Fruit fly (Drosophila melanogaster) whole organism, prepupa: ENCODE results near the gene CG13670.

Experiments
- Blimp-1 ChIP-seq: fragments of 200-800 bp; sonication (Bioruptor generic); optimal IDR thresholded peaks from 3 replicates; lab custom pipeline; 2017; ENCODE audit warnings: missing biosample characterization, missing genetic modification characterization, mild to moderate bottlenecking, moderate library complexity, missing genetic modification reagents
- CG10631 ChIP-seq: fragments of 200-800 bp; sonication (Bioruptor generic); optimal IDR thresholded peaks from 2 replicates; lab custom pipeline; 2016; ENCODE audit warnings: missing biosample characterization, missing genetic modification characterization
- CG10669 ChIP-seq: fragments of 200-800 bp; sonication (Bioruptor generic); optimal IDR thresholded peaks from 3 replicates; lab custom pipeline; 2018; ENCODE audit warnings: missing biosample characterization, mild to moderate bottlenecking, missing genetic modification characterization, moderate library complexity
- CG11294 ChIP-seq: fragments of 200-800 bp; sonication (Bioruptor generic); IDR thresholded peaks from 2 replicates; pipeline ENCODE4 v1.3.6; 2022; ENCODE audit warnings: missing biosample characterization, missing genetic modification characterization
- CG11762 ChIP-seq: fragments of 200-800 bp; sonication (Bioruptor generic); optimal IDR thresholded peaks from 3 replicates; lab custom pipeline; 2016; ENCODE audit warnings: missing biosample characterization, missing genetic modification characterization; ENCODE audit not compliant: insufficient read depth
- CG11902 ChIP-seq: fragments of 200-800 bp; sonication (Bioruptor generic); optimal IDR thresholded peaks from 3 replicates; lab custom pipeline; 2016; ENCODE audit warnings: missing biosample characterization, missing genetic modification characterization
- CG3032 ChIP-seq: fragments of 200-800 bp; optimal IDR thresholded peaks from 2 replicates; lab custom pipeline; 2019; ENCODE audit warnings: missing biosample characterization, mild to moderate bottlenecking, missing genetic modification characterization, moderate library complexity
- CG32006 ChIP-seq: fragments of 200-800 bp; sonication (Bioruptor generic); optimal IDR thresholded peaks from 3 replicates; lab custom pipeline; 2017; ENCODE audit warnings: missing biosample characterization, mild to moderate bottlenecking, missing genetic modification characterization
- CG34406 ChIP-seq: fragments of 200-800 bp; sonication (Bioruptor generic); optimal IDR thresholded peaks from 3 replicates; lab custom pipeline; 2016; ENCODE audit warnings: missing biosample characterization, missing genetic modification characterization
- CG3919 ChIP-seq: fragments of 200-800 bp; sonication (Bioruptor generic); optimal IDR thresholded peaks from 3 replicates; lab custom pipeline; 2016; ENCODE audit warnings: missing biosample characterization, missing genetic modification characterization
- CG4318 ChIP-seq: fragments of 200-800 bp; sonication (Bioruptor generic); optimal IDR thresholded peaks from 3 replicates; lab custom pipeline; 2017; ENCODE audit warnings: missing biosample characterization, mild to moderate bottlenecking, missing genetic modification characterization
- CG6163 ChIP-seq: fragments of 200-800 bp; sonication (Bioruptor generic); IDR thresholded peaks from 3 replicates; pipeline ENCODE4 v1.3.6; 2022; ENCODE audit warnings: missing biosample characterization, missing genetic modification characterization
- CG6276 ChIP-seq: fragments of 200-800 bp; sonication (Bioruptor generic); optimal IDR thresholded peaks from 2 replicates; lab custom pipeline; 2017; ENCODE audit warnings: missing biosample characterization, mild to moderate bottlenecking, missing genetic modification characterization
- CG6808 ChIP-seq: fragments of 200-800 bp; sonication (Bioruptor generic); optimal IDR thresholded peaks from 3 replicates; lab custom pipeline; 2017; ENCODE audit warnings: missing biosample characterization, missing genetic modification characterization, mild to moderate bottlenecking, moderate library complexity, missing genetic modification reagents
- CG6854 ChIP-seq: fragments of 200-800 bp; sonication (Bioruptor generic); optimal IDR thresholded peaks from 2 replicates; lab custom pipeline; 2017; ENCODE audit warnings: missing biosample characterization, mild to moderate bottlenecking, missing genetic modification characterization
- CG7368 ChIP-seq: fragments of 200-800 bp; sonication (Bioruptor generic); optimal IDR thresholded peaks from 3 replicates; lab custom pipeline; 2016; ENCODE audit warnings: missing biosample characterization, missing genetic modification characterization
- CG8119 ChIP-seq: fragments of 200-800 bp; sonication (Bioruptor generic); IDR thresholded peaks from 3 replicates; pipeline ENCODE4 v1.3.6; 2022; ENCODE audit warnings: missing biosample characterization, missing genetic modification characterization
- CG8319 ChIP-seq: fragments of 200-800 bp; sonication (Bioruptor generic); optimal IDR thresholded peaks from 3 replicates; lab custom pipeline; 2016; ENCODE audit warnings: missing biosample characterization, missing genetic modification characterization
- Eip78C ChIP-seq: fragments of 200-800 bp; sonication (Bioruptor generic); peaks from one replicate; lab custom pipeline; 2016; ENCODE audit warnings: missing biosample characterization, missing genetic modification characterization
- Eip93F ChIP-seq: fragments of 200-800 bp; sonication (Bioruptor generic); optimal IDR thresholded peaks from 2 replicates; lab custom pipeline; 2016; ENCODE audit warnings: missing biosample characterization, mild to moderate bottlenecking, missing genetic modification characterization
- Ets96B ChIP-seq: fragments of 200-800 bp; optimal IDR thresholded peaks from 2 replicates; lab custom pipeline; 2019; ENCODE audit warnings: missing biosample characterization, mild to moderate bottlenecking, missing genetic modification characterization, moderate library complexity
- Gug ChIP-seq: fragments of 200-800 bp; sonication (Bioruptor generic); IDR thresholded peaks from 2 replicates; pipeline ENCODE4 v1.3.6; 2022; ENCODE audit warnings: missing biosample characterization, missing genetic modification characterization
- Hr38 ChIP-seq: sonication (Bioruptor generic); optimal IDR thresholded peaks from 2 replicates; lab custom pipeline; 2016; ENCODE audit warnings: missing biosample characterization, missing genetic modification characterization
- Met ChIP-seq: fragments of 200-800 bp; sonication (Bioruptor generic); optimal IDR thresholded peaks from 3 replicates; lab custom pipeline; 2016; ENCODE audit warnings: missing biosample characterization, missing genetic modification characterization
- Sox15 ChIP-seq: fragments of 200-800 bp; sonication (Bioruptor generic); optimal IDR thresholded peaks from 3 replicates; lab custom pipeline; 2016; ENCODE audit warnings: missing biosample characterization, missing genetic modification characterization
- achi ChIP-seq: fragments of 200-800 bp; sonication (Bioruptor generic); optimal IDR thresholded peaks from 3 replicates; lab custom pipeline; 2016; ENCODE audit warnings: missing biosample characterization, missing genetic modification characterization
- cyc ChIP-seq: fragments of 200-800 bp; sonication (Bioruptor generic); optimal IDR thresholded peaks from 3 replicates; lab custom pipeline; 2016; ENCODE audit warnings: missing biosample characterization, missing genetic modification characterization
- dac ChIP-seq: fragments of 200-800 bp; sonication (Bioruptor generic); optimal IDR thresholded peaks from 2 replicates; lab custom pipeline; 2017; ENCODE audit warnings: missing biosample characterization, mild to moderate bottlenecking, missing genetic modification characterization
- dsx ChIP-seq: fragments of 200-800 bp; optimal IDR thresholded peaks from 3 replicates; lab custom pipeline; 2019; ENCODE audit warnings: missing biosample characterization, mild to moderate bottlenecking, missing genetic modification characterization, moderate library complexity; ENCODE audit not compliant: poor library complexity, severe bottlenecking
- esn ChIP-seq: fragments of 200-800 bp; sonication (Bioruptor generic); optimal IDR thresholded peaks from 2 replicates; lab custom pipeline; 2016; ENCODE audit warnings: missing biosample characterization, mild to moderate bottlenecking, missing genetic modification characterization, moderate library complexity
- fd59A ChIP-seq: fragments of 200-800 bp; sonication (Bioruptor generic); optimal IDR thresholded peaks from 2 replicates; lab custom pipeline; 2017; ENCODE audit warnings: missing biosample characterization, mild to moderate bottlenecking, missing genetic modification characterization, missing genetic modification reagents
- fkh ChIP-seq: fragments of 200-800 bp; sonication (Bioruptor generic); optimal IDR thresholded peaks from 3 replicates; lab custom pipeline; 2017; ENCODE audit warnings: missing biosample characterization, mild to moderate bottlenecking, missing genetic modification characterization, moderate library complexity
- net ChIP-seq: fragments of 200-800 bp; sonication (Bioruptor generic); optimal IDR thresholded peaks from 3 replicates; lab custom pipeline; 2016; ENCODE audit warnings: missing biosample characterization, missing genetic modification characterization
- pdm3 ChIP-seq: fragments of 200-800 bp; sonication (Bioruptor generic); optimal IDR thresholded peaks from 3 replicates; lab custom pipeline; 2016; ENCODE audit warnings: missing biosample characterization, missing genetic modification characterization
- ss ChIP-seq, 2 experiments: fragments of 200-800 bp; sonication (Bioruptor generic); optimal IDR thresholded peaks; 2 replicates in 1 of 2; 3 replicates in 1 of 2; lab custom pipeline; 2017 to 2018; ENCODE audit warnings: mild to moderate bottlenecking in 2 of 2, missing biosample characterization in 2 of 2, missing genetic modification characterization in 2 of 2, moderate library complexity in 1 of 2
- svp ChIP-seq: fragments of 200-800 bp; sonication (Bioruptor generic); peaks from one replicate; lab custom pipeline; 2016; ENCODE audit warnings: missing biosample characterization, missing genetic modification characterization
- topi ChIP-seq: fragments of 200-800 bp; sonication (Bioruptor generic); optimal IDR thresholded peaks from 3 replicates; lab custom pipeline; 2016; ENCODE audit warnings: missing biosample characterization, missing genetic modification characterization
- vri ChIP-seq: fragments of 200-800 bp; sonication (Bioruptor generic); optimal IDR thresholded peaks from 3 replicates; lab custom pipeline; 2016; ENCODE audit warnings: missing biosample characterization, mild to moderate bottlenecking, missing genetic modification characterization

The CG13670 gene

dm6 chr3L:8289336-8290258, 31.0 kb upstream of the CG13670 start, which contains the start of gene cert (continued):
- no peak for TF ChIP-seq CG11294 (GFP tag; lab: Robert Waterston, UW)
- TF ChIP-seq esn (GFP tag; lab: Kevin White, UChicago): peak; percentile 53
- TF ChIP-seq topi (GFP tag; lab: Kevin White, UChicago): no peak
- peak; percentile 68 for TF ChIP-seq achi (GFP tag; lab: Kevin White, UChicago)
- TF ChIP-seq CG34406: peak; percentile 36
- TF ChIP-seq ss (GFP tag; optimal IDR thresholded peaks at IDR 0.05; lab: Kevin White, UChicago): peak in 1 of 2 experiments; percentile 49
- no peak for TF ChIP-seq Gug
- no peak for TF ChIP-seq CG10669 (GFP tag; lab: Kevin White, UChicago)
- 0 out of 3 replicates have a peak, but pooled peaks have one; percentile 30 for TF ChIP-seq CG6163 (GFP tag; lab: Robert Waterston, UW)
- TF ChIP-seq CG4318 (GFP tag; lab: Kevin White, UChicago): no peak
- no peak for TF ChIP-seq CG6276 (GFP tag; lab: Kevin White, UChicago)
- TF ChIP-seq net (GFP tag; lab: Kevin White, UChicago): peak; percentile 21
- peak; percentile 63 for TF ChIP-seq CG3919 (GFP tag; lab: Kevin White, UChicago)
- TF ChIP-seq CG32006 (GFP tag; lab: Kevin White, UChicago): peak; percentile 5
- TF ChIP-seq CG3032 (tag; lab: Kevin White, UChicago): peak; percentile 13
- no peak for TF ChIP-seq dsx (GFP tag; lab: Kevin White, UChicago)
- peak; percentile 39 for TF ChIP-seq Met (GFP tag; lab: Kevin White, UChicago)
- peak; percentile 3 for TF ChIP-seq CG6808 (GFP tag; lab: Kevin White, UChicago)

DNA sequence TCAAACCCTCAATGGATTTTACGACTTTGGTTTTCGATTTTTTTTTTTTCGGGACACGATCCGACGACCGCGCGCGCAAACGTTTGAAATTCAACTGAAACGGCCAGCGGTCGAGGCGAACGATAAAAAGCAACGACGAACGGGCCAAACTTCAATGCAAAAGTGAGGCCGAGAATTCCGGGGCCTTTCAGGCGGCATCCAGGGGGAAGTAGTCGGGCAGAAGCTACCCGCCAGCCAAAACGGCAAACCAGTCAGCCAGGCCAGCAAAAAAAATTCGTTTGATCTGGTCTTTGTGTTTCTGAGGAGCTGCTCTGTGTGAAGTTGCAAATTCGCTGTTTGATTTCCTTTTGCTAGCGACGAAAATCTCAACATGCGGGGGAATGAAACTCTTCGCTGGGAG, 25.3 kb upstream of the CG13670 start, which contains the start of gene CG7201:
Gene CG7201 (minus strand): TSS at position 101 of the 400 bp plus-strand sequence.
- peak; percentile 25 for TF ChIP-seq Eip78C
- TF ChIP-seq vri: no peak

DNA sequence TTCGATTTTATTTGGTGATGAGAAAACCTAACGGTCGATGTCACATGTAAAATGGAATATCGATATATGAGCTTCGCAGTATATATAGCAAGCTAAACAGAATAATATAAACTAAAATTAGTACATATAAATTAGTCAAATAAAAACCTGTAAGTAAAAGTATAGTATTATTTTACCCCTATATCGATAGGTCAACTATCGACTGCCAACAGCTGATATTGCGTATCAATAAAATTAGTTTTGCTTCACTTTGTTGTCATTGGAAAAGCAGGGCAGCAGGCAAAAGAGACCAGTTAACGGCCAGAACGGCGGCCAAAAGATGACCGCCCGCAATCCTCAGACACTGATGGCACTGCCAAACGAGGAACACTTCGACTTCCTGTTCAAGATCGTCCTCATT, 23.6 kb upstream of the CG13670 start, which contains the start of gene Rab19:
Gene Rab19 (plus strand): TSS at position 78 of the 400 bp plus-strand sequence.
- TF ChIP-seq Blimp-1 (peak; percentile 60), pdm3 (GFP tag; lab: Kevin White, UChicago) (no peak), fkh (GFP tag; lab: Kevin White, UChicago) (peak; percentile 33), svp (peak; percentile 92), dsx (GFP tag; lab: Kevin White, UChicago) (peak; percentile 69), Eip78C (peak; percentile 43)

DNA sequence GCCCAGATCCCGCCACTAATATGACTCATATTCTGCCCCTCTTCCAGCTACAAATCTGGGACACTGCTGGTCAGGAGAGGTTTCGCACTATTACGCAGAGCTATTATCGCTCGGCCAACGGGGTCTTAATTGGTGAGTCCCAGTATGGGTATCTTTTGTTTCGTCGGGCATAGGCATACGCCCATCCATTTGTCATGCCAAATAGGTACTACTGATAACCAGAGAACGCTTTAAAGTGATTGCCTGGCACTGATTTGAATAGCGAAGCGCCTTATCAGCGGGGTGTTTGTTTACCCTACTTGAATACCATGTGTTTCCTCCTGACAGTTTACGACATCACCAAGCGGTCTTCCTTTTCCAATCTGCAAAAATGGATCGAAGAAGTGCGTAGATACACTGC, 23.1 kb upstream of the CG13670 start:
- TF ChIP-seq CG3032 (tag; lab: Kevin White, UChicago) (no peak), fkh (GFP tag; lab: Kevin White, UChicago) (no peak), CG11902 (GFP tag; lab: Kevin White, UChicago) (no peak), CG7368 (GFP tag; lab: Kevin White, UChicago) (no peak), Met (GFP tag; lab: Kevin White, UChicago) (no peak), svp (no peak), Sox15 (GFP tag; lab: Kevin White, UChicago) (no peak)

DNA sequence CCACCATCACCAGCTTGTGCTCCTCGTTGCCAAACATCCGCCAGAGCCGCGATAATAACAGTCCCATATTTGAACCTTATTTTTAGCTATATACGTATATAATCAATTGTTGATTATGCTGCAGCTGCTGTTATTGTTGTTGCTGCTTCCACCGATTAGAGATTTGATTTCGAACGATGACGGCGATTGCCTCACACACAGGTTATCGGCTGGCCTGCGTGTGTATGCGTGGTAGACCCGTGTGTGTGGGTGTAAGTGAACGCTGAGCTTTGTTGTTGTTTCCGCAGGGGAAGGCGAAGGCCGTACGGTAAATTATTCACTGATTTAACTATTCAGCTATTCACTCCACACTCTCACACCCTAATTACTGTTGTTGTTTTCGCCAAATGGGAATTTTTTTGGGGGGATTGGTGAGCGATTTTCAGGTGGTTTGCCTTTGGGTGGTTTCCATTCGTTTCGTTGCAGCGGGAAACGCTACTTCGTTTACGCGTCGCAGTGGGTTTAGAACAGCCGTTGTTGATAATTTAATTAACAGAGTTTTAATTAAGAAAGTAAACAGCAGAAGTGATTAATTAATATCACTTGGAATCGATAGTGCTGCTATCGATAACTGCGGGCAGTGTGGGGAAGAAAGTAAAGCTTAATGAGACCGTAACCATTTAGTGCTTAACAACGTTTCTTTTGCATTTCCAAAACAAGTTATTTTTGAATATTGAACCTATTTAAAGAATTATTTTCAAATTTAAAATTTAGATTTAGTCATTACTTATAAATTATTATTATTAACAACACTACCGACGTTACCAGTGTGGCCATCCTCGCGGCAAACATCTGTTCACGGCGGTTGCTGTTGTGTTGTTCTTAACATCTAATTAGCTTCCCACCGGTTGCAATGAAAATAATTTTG, 21.1 kb upstream of the CG13670 start, which contains the start of the genes Arl5 and CG13671:
Gene Arl5 (minus strand): TSS at position 616 of the 907 bp plus-strand sequence.
Gene CG13671 (plus strand): TSS at position 841 of the 907 bp plus-strand sequence.
- TF ChIP-seq esn (GFP tag; lab: Kevin White, UChicago): peak; percentile 83
- TF ChIP-seq Eip93F (GFP tag; lab: Kevin White, UChicago): peak; percentile 58
- no peak for TF ChIP-seq CG6854
- peak; percentile 87 for TF ChIP-seq CG10631 (GFP tag; lab: Kevin White, UChicago)
- TF ChIP-seq CG11294 (GFP tag; lab: Robert Waterston, UW): 0 out of 2 replicates have a peak, but pooled peaks have one; percentile 48
- peak; percentile 73 for TF ChIP-seq CG8319 (GFP tag; lab: Kevin White, UChicago)
- peak; percentile 59 for TF ChIP-seq Sox15 (GFP tag; lab: Kevin White, UChicago)
- peak; percentile 20 for TF ChIP-seq CG6808 (GFP tag; lab: Kevin White, UChicago)
- TF ChIP-seq Hr38 (GFP tag; lab: Kevin White, UChicago): no peak
- TF ChIP-seq CG34406: peak; percentile 75
- peak; percentile 21 for TF ChIP-seq dac
- peak; percentile 67 for TF ChIP-seq CG11762 (GFP tag; lab: Kevin White, UChicago)
- TF ChIP-seq Ets96B (tag; lab: Kevin White, UChicago): peak; percentile 63
- TF ChIP-seq CG8119 (GFP tag; lab: Robert Waterston, UW): peak; percentile 59; the same call in 2 of the 3 replicates
- peak; percentile 72 for TF ChIP-seq cyc (GFP tag; lab: Kevin White, UChicago)
- TF ChIP-seq fd59A (GFP tag; lab: Kevin White, UChicago): peak; percentile 17
